Worm (Caenorhabditis elegans) whole organism, L3 larva: ENCODE data around the gene cpg-20.

Source experiments
- ama-1 ChIP-seq: fragments of 150-350 bp; optimal IDR thresholded peaks from 2 replicates; lab custom pipeline; 2018
- nhr-11 ChIP-seq: fragments of 150-350 bp; optimal IDR thresholded peaks from 2 replicates; lab custom pipeline; 2014; ENCODE audit warnings: missing biosample characterization, missing genetic modification characterization
- ztf-11 ChIP-seq: fragments of 150-350 bp; optimal IDR thresholded peaks from 2 replicates; lab custom pipeline; 2014; ENCODE audit warnings: missing biosample characterization, missing genetic modification characterization

ce11 chrIV:6064657-6065056 is 11.4 kb downstream of the cpg-20 start:
- TF ChIP-seq ama-1 (lab: Kevin White, UChicago) (no peak), ztf-11 (tag; lab: Kevin White, UChicago) (no peak), nhr-11 (tag; lab: Kevin White, UChicago) (no peak)
